Fruit fly (Drosophila melanogaster) whole organism, wandering third instar larva: Measurements from ENCODE around the gene CG31933.

ENCODE experiments used
- Abd-B ChIP-seq: fragments of >200 bp; optimal IDR thresholded peaks from 2 replicates; lab custom pipeline; 2017; ENCODE audit warnings: missing biosample characterization, missing genetic modification characterization
- CG32264 ChIP-seq: fragments of 200-800 bp; sonication (Bioruptor generic); optimal IDR thresholded peaks from 2 replicates; lab custom pipeline; 2016; ENCODE audit warnings: missing biosample characterization, missing genetic modification characterization
- CrebA ChIP-seq: fragments of 200-800 bp; sonication (Bioruptor generic); optimal IDR thresholded peaks from 2 replicates; lab custom pipeline; 2016; ENCODE audit warnings: missing biosample characterization, mild to moderate bottlenecking, missing genetic modification characterization, borderline replicate concordance
- Dfd ChIP-seq: fragments of >200 bp; optimal IDR thresholded peaks from 2 replicates; lab custom pipeline; 2017; ENCODE audit warnings: missing biosample characterization, missing genetic modification characterization
- Dif ChIP-seq: fragments of 200-275, 200-300 bp; sonication (Bioruptor generic); optimal IDR thresholded peaks from 2 replicates; lab custom pipeline; 2018; ENCODE audit warnings: missing biosample characterization, missing genetic modification characterization; ENCODE audit not compliant: partially characterized antibody
- GATAd ChIP-seq: sonication (Bioruptor generic); optimal IDR thresholded peaks from 2 replicates; lab custom pipeline; 2016; ENCODE audit warnings: missing biosample characterization, missing genetic modification characterization
- HLH106 ChIP-seq: fragments of 200-800 bp; optimal IDR thresholded peaks from 3 replicates; lab custom pipeline; 2019; ENCODE audit warnings: missing biosample characterization, mild to moderate bottlenecking, missing genetic modification characterization, moderate library complexity
- Hnf4 ChIP-seq: fragments of 200-800 bp; sonication (Bioruptor generic); optimal IDR thresholded peaks from 2 replicates; lab custom pipeline; 2016; ENCODE audit warnings: missing biosample characterization, mild to moderate bottlenecking, missing genetic modification characterization
- Hr78 ChIP-seq: fragments of >200 bp; optimal IDR thresholded peaks from 2 replicates; lab custom pipeline; 2017; ENCODE audit warnings: missing biosample characterization, missing genetic modification characterization
- Jra ChIP-seq: sonication (Bioruptor generic); optimal IDR thresholded peaks from 2 replicates; lab custom pipeline; 2016; ENCODE audit warnings: missing biosample characterization, missing genetic modification characterization
- Myc ChIP-seq: fragments of >200 bp; optimal IDR thresholded peaks from 2 replicates; lab custom pipeline; 2017
- N ChIP-seq: fragments of >200 bp; optimal IDR thresholded peaks from 2 replicates; lab custom pipeline; 2018; ENCODE audit warnings: missing biosample characterization, missing external identifiers, missing genetic modification characterization
- Rel ChIP-seq, 2 experiments: fragments of 200-800 bp; sonication (Bioruptor generic) in 1 of 2; optimal IDR thresholded peaks; 2 replicates in 1 of 2; 3 replicates in 1 of 2; lab custom pipeline; 2016 to 2019; ENCODE audit warnings: mild to moderate bottlenecking in 2 of 2, missing biosample characterization in 2 of 2, missing genetic modification characterization in 2 of 2, moderate library complexity in 1 of 2
- Sp1 ChIP-seq: fragments of 200-800 bp; sonication (Bioruptor generic); optimal IDR thresholded peaks from 3 replicates; lab custom pipeline; 2019; ENCODE audit warnings: missing biosample characterization, mild to moderate bottlenecking, missing genetic modification characterization, moderate library complexity
- Vsx2 ChIP-seq: fragments of 200-300, 225-300 bp; sonication (Bioruptor generic); optimal IDR thresholded peaks from 2 replicates; lab custom pipeline; 2018; ENCODE audit warnings: missing biosample characterization, missing genetic modification characterization; ENCODE audit not compliant: partially characterized antibody
- br ChIP-seq: fragments of 200-800 bp; sonication (Bioruptor generic); optimal IDR thresholded peaks from 2 replicates; lab custom pipeline; 2016; ENCODE audit warnings: missing biosample characterization, missing genetic modification characterization
- brk ChIP-seq: fragments of 200-800 bp; sonication (Bioruptor generic); optimal IDR thresholded peaks from 2 replicates; lab custom pipeline; 2016; ENCODE audit warnings: missing biosample characterization, mild to moderate bottlenecking, missing genetic modification characterization
- dl ChIP-seq, 2 experiments: fragments of 175-275, 200-275 bp in 1 of 2; fragments of 200-275 bp in 1 of 2; sonication (Bioruptor generic); optimal IDR thresholded peaks; lab custom pipeline; 2018; ENCODE audit warnings: mild to moderate bottlenecking in 2 of 2, missing biosample characterization in 2 of 2, missing genetic modification characterization in 2 of 2, moderate library complexity in 2 of 2; ENCODE audit not compliant: partially characterized antibody in 2 of 2, insufficient read depth in 1 of 2
- dmrt93B ChIP-seq: fragments of 200-800 bp; sonication (Bioruptor generic); optimal IDR thresholded peaks from 2 replicates; lab custom pipeline; 2018; ENCODE audit warnings: missing biosample characterization, mild to moderate bottlenecking, missing genetic modification characterization
- ey ChIP-seq: fragments of 200-800 bp; sonication (Bioruptor generic); optimal IDR thresholded peaks from 2 replicates; lab custom pipeline; 2016; ENCODE audit warnings: missing biosample characterization, missing genetic modification characterization
- foxo ChIP-seq, 2 experiments: fragments of 200-800 bp; sonication (Bioruptor generic); optimal IDR thresholded peaks; 2 replicates in 1 of 2; 3 replicates in 1 of 2; lab custom pipeline; 2016 to 2017; ENCODE audit warnings: missing biosample characterization in 2 of 2, missing genetic modification characterization in 2 of 2
- fru ChIP-seq: fragments of 200-800 bp; sonication (Bioruptor generic); optimal IDR thresholded peaks from 3 replicates; lab custom pipeline; 2016; ENCODE audit warnings: missing biosample characterization, mild to moderate bottlenecking, missing genetic modification characterization
- h ChIP-seq: fragments of 200-800 bp; sonication (Bioruptor generic); optimal IDR thresholded peaks from 3 replicates; lab custom pipeline; 2016; ENCODE audit warnings: missing biosample characterization, mild to moderate bottlenecking, missing genetic modification characterization
- jim ChIP-seq: fragments of 175-275, 200-325 bp; sonication (Bioruptor generic); optimal IDR thresholded peaks from 2 replicates; lab custom pipeline; 2016; ENCODE audit warnings: missing biosample characterization, mild to moderate bottlenecking, missing genetic modification characterization
- lola ChIP-seq: fragments of >200 bp; optimal IDR thresholded peaks from 2 replicates; lab custom pipeline; 2017; ENCODE audit warnings: missing biosample characterization, missing genetic modification characterization
- pan ChIP-seq: fragments of >200 bp; optimal IDR thresholded peaks from 2 replicates; lab custom pipeline; 2017
- psq ChIP-seq: fragments of 200-800 bp; sonication (Bioruptor generic); optimal IDR thresholded peaks from 3 replicates; lab custom pipeline; 2017; ENCODE audit warnings: missing biosample characterization, mild to moderate bottlenecking, missing genetic modification characterization, moderate library complexity
- rgr ChIP-seq: fragments of 200-800 bp; sonication (Bioruptor generic); optimal IDR thresholded peaks from 3 replicates; lab custom pipeline; 2016; ENCODE audit warnings: missing biosample characterization, mild to moderate bottlenecking, missing genetic modification characterization
- sage ChIP-seq: fragments of 200-800 bp; sonication (Bioruptor generic); optimal IDR thresholded peaks from 2 replicates; lab custom pipeline; 2016; ENCODE audit warnings: missing biosample characterization, mild to moderate bottlenecking, missing genetic modification characterization
- sv ChIP-seq: fragments of 200-800 bp; sonication (Bioruptor generic); optimal IDR thresholded peaks from 3 replicates; lab custom pipeline; 2016; ENCODE audit warnings: missing biosample characterization, missing genetic modification characterization
- tai ChIP-seq: sonication (Bioruptor generic); optimal IDR thresholded peaks from 2 replicates; lab custom pipeline; 2016; ENCODE audit warnings: missing biosample characterization, missing genetic modification characterization
- woc ChIP-seq: sonication (Bioruptor generic); optimal IDR thresholded peaks from 2 replicates; lab custom pipeline; 2016; ENCODE audit warnings: missing biosample characterization, mild to moderate bottlenecking, missing genetic modification characterization

CG31933 gene

dm6 chr2L:1823231-1823630 is at the start of gene CG31933:
Gene CG31933, minus strand, starts transcription at chr2L:1823331.
- TF ChIP-seq jim (GFP tag; lab: Kevin White, UChicago) (no peak), foxo (GFP tag; optimal IDR thresholded peaks at IDR 0.05; lab: Kevin White, UChicago) (no peak), ey (no peak), HLH106 (tag; lab: Kevin White, UChicago) (no peak), sv (GFP tag; lab: Kevin White, UChicago) (no peak), CrebA (GFP tag; lab: Kevin White, UChicago) (no peak), Rel (GFP tag; optimal IDR thresholded peaks at IDR 0.05; lab: Kevin White, UChicago) (no peak), Rel (tag; optimal IDR thresholded peaks at IDR 0.05; lab: Kevin White, UChicago) (no peak), psq (GFP tag; lab: Kevin White, UChicago) (no peak), rgr (GFP tag; lab: Kevin White, UChicago) (no peak), brk (no peak), lola (GFP tag; lab: Kevin White, UChicago) (no peak), tai (GFP tag; lab: Kevin White, UChicago) (no peak), Abd-B (GFP tag; lab: Kevin White, UChicago) (no peak), Myc (lab: Kevin White, UChicago) (no peak), Hnf4 (GFP tag; lab: Kevin White, UChicago) (no peak)

- TF ChIP-seq Rel (GFP tag; optimal IDR thresholded peaks at IDR 0.05; lab: Kevin White, UChicago) (no peak), Rel (tag; optimal IDR thresholded peaks at IDR 0.05; lab: Kevin White, UChicago) (no peak), N (GFP tag; lab: Kevin White, UChicago) (no peak), dmrt93B (no peak), Abd-B (GFP tag; lab: Kevin White, UChicago) (no peak), woc (GFP tag; lab: Kevin White, UChicago) (no peak), dl (GFP tag; optimal IDR thresholded peaks at IDR 0.05; lab: Kevin White, UChicago; ENCODE audit: insufficient read depth in 1 of 2, partially characterized antibody in 2 of 2) (no peak), Dif (GFP tag; lab: Kevin White, UChicago) (no peak), Dfd (GFP tag; lab: Kevin White, UChicago) (no peak), ey (no peak), Hnf4 (GFP tag; lab: Kevin White, UChicago) (no peak), psq (GFP tag; lab: Kevin White, UChicago) (no peak), GATAd (GFP tag; lab: Kevin White, UChicago) (no peak), Vsx2 (no peak), lola (GFP tag; lab: Kevin White, UChicago) (no peak), fru (GFP tag; lab: Kevin White, UChicago) (no peak), CG32264 (no peak), h (GFP tag; lab: Kevin White, UChicago) (no peak), rgr (GFP tag; lab: Kevin White, UChicago) (no peak)
Observed at dm6 chr2L:1869503-1869902, 46.4 kb upstream of the CG31933 start, which contains the start of gene CG7295. Gene CG7295, plus strand, starts transcription at chr2L:1869803.

dm6 chr2L:1861994-1862393 is 38.9 kb upstream of the CG31933 start:
- TF ChIP-seq fru (GFP tag; lab: Kevin White, UChicago) (peak; percentile 20), GATAd (GFP tag; lab: Kevin White, UChicago) (no peak), Dfd (GFP tag; lab: Kevin White, UChicago) (no peak)

dm6 chr2L:1839019-1839418 is 15.9 kb upstream of the CG31933 start:
- no peak for TF ChIP-seq pan
- TF ChIP-seq ey = no peak
- no peak for TF ChIP-seq Jra (GFP tag; lab: Kevin White, UChicago)
- TF ChIP-seq Vsx2 = no peak
- TF ChIP-seq Hnf4 (GFP tag; lab: Kevin White, UChicago) = no peak
- TF ChIP-seq Abd-B (GFP tag; lab: Kevin White, UChicago) = no peak
- no peak for TF ChIP-seq sage
- no peak for TF ChIP-seq HLH106 (tag; lab: Kevin White, UChicago)
- no peak for TF ChIP-seq br (GFP tag; lab: Kevin White, UChicago)
- TF ChIP-seq psq (GFP tag; lab: Kevin White, UChicago) = no peak
- no peak for TF ChIP-seq N (GFP tag; lab: Kevin White, UChicago)
- TF ChIP-seq lola (GFP tag; lab: Kevin White, UChicago) = no peak
- TF ChIP-seq Hr78 = no peak
- TF ChIP-seq Sp1 (GFP tag; lab: Kevin White, UChicago) = no peak
- no peak for TF ChIP-seq dl (GFP tag; optimal IDR thresholded peaks at IDR 0.05; lab: Kevin White, UChicago; ENCODE audit: insufficient read depth in 1 of 2, partially characterized antibody in 2 of 2)
- no peak for TF ChIP-seq Dif (GFP tag; lab: Kevin White, UChicago)
- TF ChIP-seq dmrt93B = no peak
- TF ChIP-seq GATAd (GFP tag; lab: Kevin White, UChicago) = no peak
- no peak for TF ChIP-seq Myc (lab: Kevin White, UChicago)
